Worm (Caenorhabditis elegans): ENCODE measurements around the gene pho-13.
A peak's percentile ranks its signal among the peaks of the same experiment; 100 is the strongest.

ce11 chrII:8784235-8784928 lies 22.4 kb downstream of the pho-13 start:
- TF ChIP-seq mdl-1 (tag; optimal IDR thresholded peaks at IDR 0.05) (no peak), nhr-77 (tag; optimal IDR thresholded peaks at IDR 0.05) (no peak), ama-1 (optimal IDR thresholded peaks at IDR 0.05) (peak; percentile 94), elt-1 (tag; optimal IDR thresholded peaks at IDR 0.05) (no peak), ceh-82 (tag; optimal IDR thresholded peaks at IDR 0.05) (no peak), elt-2 (tag; optimal IDR thresholded peaks at IDR 0.05) (peak; percentile 29), nhr-28 (tag; optimal IDR thresholded peaks at IDR 0.05) (no peak), ZK546.5 (tag; optimal IDR thresholded peaks at IDR 0.05) (no peak), tbx-2 (tag; optimal IDR thresholded peaks at IDR 0.05) (no peak), nhr-23 (tag; optimal IDR thresholded peaks at IDR 0.05) (no peak)
